Worm (Caenorhabditis elegans): ENCODE data around the gene H03A11.13.

- no peak for TF ChIP-seq tbx-11 (GFP tag; IDR thresholded peaks at IDR 0.05)
- TF ChIP-seq ama-1 (optimal IDR thresholded peaks at IDR 0.05): no peak
- no peak for TF ChIP-seq tbx-37 (GFP tag; conservative IDR thresholded peaks at IDR 0.05)
- TF ChIP-seq aly-1 (tag; optimal IDR thresholded peaks at IDR 0.05): no peak
- TF ChIP-seq hnd-1 (tag; optimal IDR thresholded peaks at IDR 0.05): no peak
- no peak for TF ChIP-seq scrt-1 (GFP tag; IDR thresholded peaks at IDR 0.05)
- TF ChIP-seq hmbx-1 (tag; optimal IDR thresholded peaks at IDR 0.05): no peak
- TF ChIP-seq flt-1 (GFP tag; IDR thresholded peaks at IDR 0.05): no peak
- no peak for TF ChIP-seq sea-1 (GFP tag; conservative IDR thresholded peaks at IDR 0.05)
- TF ChIP-seq B0310.2 (tag; optimal IDR thresholded peaks at IDR 0.05): no peak
These were observed 17.4 kb upstream of the H03A11.13 start, which contains the start of gene H03A11.2 for ce11 chrX:15230394-15230968.
